Fruit fly (Drosophila melanogaster) whole organism, prepupa: Measurements from ENCODE around the gene VhaAC39-2.

Source experiments
- Blimp-1 ChIP-seq: fragments of 200-800 bp; sonication (Bioruptor generic); optimal IDR thresholded peaks from 3 replicates; lab custom pipeline; 2017; ENCODE audit warnings: missing biosample characterization, missing genetic modification characterization, mild to moderate bottlenecking, moderate library complexity, missing genetic modification reagents
- CG10631 ChIP-seq: fragments of 200-800 bp; sonication (Bioruptor generic); optimal IDR thresholded peaks from 2 replicates; lab custom pipeline; 2016; ENCODE audit warnings: missing biosample characterization, missing genetic modification characterization
- CG10669 ChIP-seq: fragments of 200-800 bp; sonication (Bioruptor generic); optimal IDR thresholded peaks from 3 replicates; lab custom pipeline; 2018; ENCODE audit warnings: missing biosample characterization, mild to moderate bottlenecking, missing genetic modification characterization, moderate library complexity
- CG11294 ChIP-seq: fragments of 200-800 bp; sonication (Bioruptor generic); IDR thresholded peaks from 2 replicates; pipeline ENCODE4 v1.3.6; 2022; ENCODE audit warnings: missing biosample characterization, missing genetic modification characterization
- CG11762 ChIP-seq: fragments of 200-800 bp; sonication (Bioruptor generic); optimal IDR thresholded peaks from 3 replicates; lab custom pipeline; 2016; ENCODE audit warnings: missing biosample characterization, missing genetic modification characterization; ENCODE audit not compliant: insufficient read depth
- CG1621 ChIP-seq: fragments of 200-800 bp; sonication (Bioruptor generic); optimal IDR thresholded peaks from 3 replicates; lab custom pipeline; 2018; ENCODE audit warnings: missing biosample characterization, mild to moderate bottlenecking, missing genetic modification characterization
- CG16779 ChIP-seq: fragments of 200-800 bp; sonication (Bioruptor generic); optimal IDR thresholded peaks from 3 replicates; lab custom pipeline; 2017; ENCODE audit warnings: missing biosample characterization, mild to moderate bottlenecking, missing genetic modification characterization
- CG3032 ChIP-seq: fragments of 200-800 bp; optimal IDR thresholded peaks from 2 replicates; lab custom pipeline; 2019; ENCODE audit warnings: missing biosample characterization, mild to moderate bottlenecking, missing genetic modification characterization, moderate library complexity
- CG32006 ChIP-seq: fragments of 200-800 bp; sonication (Bioruptor generic); optimal IDR thresholded peaks from 3 replicates; lab custom pipeline; 2017; ENCODE audit warnings: missing biosample characterization, mild to moderate bottlenecking, missing genetic modification characterization
- CG3919 ChIP-seq: fragments of 200-800 bp; sonication (Bioruptor generic); optimal IDR thresholded peaks from 3 replicates; lab custom pipeline; 2016; ENCODE audit warnings: missing biosample characterization, missing genetic modification characterization
- CG4318 ChIP-seq: fragments of 200-800 bp; sonication (Bioruptor generic); optimal IDR thresholded peaks from 3 replicates; lab custom pipeline; 2017; ENCODE audit warnings: missing biosample characterization, mild to moderate bottlenecking, missing genetic modification characterization
- CG6163 ChIP-seq: fragments of 200-800 bp; sonication (Bioruptor generic); IDR thresholded peaks from 3 replicates; pipeline ENCODE4 v1.3.6; 2022; ENCODE audit warnings: missing biosample characterization, missing genetic modification characterization
- CG6276 ChIP-seq: fragments of 200-800 bp; sonication (Bioruptor generic); optimal IDR thresholded peaks from 2 replicates; lab custom pipeline; 2017; ENCODE audit warnings: missing biosample characterization, mild to moderate bottlenecking, missing genetic modification characterization
- CG6808 ChIP-seq: fragments of 200-800 bp; sonication (Bioruptor generic); optimal IDR thresholded peaks from 3 replicates; lab custom pipeline; 2017; ENCODE audit warnings: missing biosample characterization, missing genetic modification characterization, mild to moderate bottlenecking, moderate library complexity, missing genetic modification reagents
- CG7368 ChIP-seq: fragments of 200-800 bp; sonication (Bioruptor generic); optimal IDR thresholded peaks from 3 replicates; lab custom pipeline; 2016; ENCODE audit warnings: missing biosample characterization, missing genetic modification characterization
- CG8119 ChIP-seq: fragments of 200-800 bp; sonication (Bioruptor generic); IDR thresholded peaks from 3 replicates; pipeline ENCODE4 v1.3.6; 2022; ENCODE audit warnings: missing biosample characterization, missing genetic modification characterization
- CG8319 ChIP-seq: fragments of 200-800 bp; sonication (Bioruptor generic); optimal IDR thresholded peaks from 3 replicates; lab custom pipeline; 2016; ENCODE audit warnings: missing biosample characterization, missing genetic modification characterization
- CG8632 ChIP-seq: fragments of 200-800 bp; sonication (Bioruptor generic); optimal IDR thresholded peaks from 3 replicates; lab custom pipeline; 2016; ENCODE audit warnings: missing biosample characterization, missing genetic modification characterization
- CG9139 ChIP-seq: fragments of 200-800 bp; sonication (Bioruptor generic); optimal IDR thresholded peaks from 3 replicates; lab custom pipeline; 2017; ENCODE audit warnings: missing biosample characterization, mild to moderate bottlenecking, missing genetic modification characterization
- Eip75B ChIP-seq: fragments of 200-800 bp; sonication (Bioruptor generic); optimal IDR thresholded peaks from 3 replicates; lab custom pipeline; 2016; ENCODE audit warnings: missing biosample characterization, missing genetic modification characterization
- Eip93F ChIP-seq: fragments of 200-800 bp; sonication (Bioruptor generic); optimal IDR thresholded peaks from 2 replicates; lab custom pipeline; 2016; ENCODE audit warnings: missing biosample characterization, mild to moderate bottlenecking, missing genetic modification characterization
- Ets21C ChIP-seq: fragments of 200-800 bp; sonication (Bioruptor generic); optimal IDR thresholded peaks from 3 replicates; lab custom pipeline; 2016; ENCODE audit warnings: missing biosample characterization, missing genetic modification characterization
- Gug ChIP-seq: fragments of 200-800 bp; sonication (Bioruptor generic); IDR thresholded peaks from 2 replicates; pipeline ENCODE4 v1.3.6; 2022; ENCODE audit warnings: missing biosample characterization, missing genetic modification characterization
- Hr38 ChIP-seq: sonication (Bioruptor generic); optimal IDR thresholded peaks from 2 replicates; lab custom pipeline; 2016; ENCODE audit warnings: missing biosample characterization, missing genetic modification characterization
- Hr39 ChIP-seq: fragments of 200-800 bp; sonication (Bioruptor generic); optimal IDR thresholded peaks from 2 replicates; lab custom pipeline; 2016; ENCODE audit warnings: missing biosample characterization, missing genetic modification characterization
- Hr4 ChIP-seq: fragments of 200-800 bp; sonication (Bioruptor generic); optimal IDR thresholded peaks from 3 replicates; lab custom pipeline; 2016; ENCODE audit warnings: missing biosample characterization, missing genetic modification characterization
- Met ChIP-seq: fragments of 200-800 bp; sonication (Bioruptor generic); optimal IDR thresholded peaks from 3 replicates; lab custom pipeline; 2016; ENCODE audit warnings: missing biosample characterization, missing genetic modification characterization
- Smox ChIP-seq: fragments of 200-800 bp; sonication (Bioruptor generic); optimal IDR thresholded peaks from 3 replicates; lab custom pipeline; 2016; ENCODE audit warnings: missing biosample characterization, missing genetic modification characterization
- Sox102F ChIP-seq: fragments of 200-800 bp; sonication (Bioruptor generic); optimal IDR thresholded peaks from 2 replicates; lab custom pipeline; 2016; ENCODE audit warnings: missing biosample characterization, mild to moderate bottlenecking, missing genetic modification characterization
- Sox14 ChIP-seq: fragments of 200-800 bp; sonication (Bioruptor generic); optimal IDR thresholded peaks from 3 replicates; lab custom pipeline; 2016; ENCODE audit warnings: missing biosample characterization, missing genetic modification characterization
- Sox15 ChIP-seq: fragments of 200-800 bp; sonication (Bioruptor generic); optimal IDR thresholded peaks from 3 replicates; lab custom pipeline; 2016; ENCODE audit warnings: missing biosample characterization, missing genetic modification characterization
- achi ChIP-seq: fragments of 200-800 bp; sonication (Bioruptor generic); optimal IDR thresholded peaks from 3 replicates; lab custom pipeline; 2016; ENCODE audit warnings: missing biosample characterization, missing genetic modification characterization
- acj6 ChIP-seq: fragments of 200-800 bp; sonication (Bioruptor generic); optimal IDR thresholded peaks from 3 replicates; lab custom pipeline; 2016; ENCODE audit warnings: missing biosample characterization, missing genetic modification characterization
- cyc ChIP-seq: fragments of 200-800 bp; sonication (Bioruptor generic); optimal IDR thresholded peaks from 3 replicates; lab custom pipeline; 2016; ENCODE audit warnings: missing biosample characterization, missing genetic modification characterization
- dac ChIP-seq: fragments of 200-800 bp; sonication (Bioruptor generic); optimal IDR thresholded peaks from 2 replicates; lab custom pipeline; 2017; ENCODE audit warnings: missing biosample characterization, mild to moderate bottlenecking, missing genetic modification characterization
- dsx ChIP-seq: fragments of 200-800 bp; optimal IDR thresholded peaks from 3 replicates; lab custom pipeline; 2019; ENCODE audit warnings: missing biosample characterization, mild to moderate bottlenecking, missing genetic modification characterization, moderate library complexity; ENCODE audit not compliant: poor library complexity, severe bottlenecking
- esn ChIP-seq: fragments of 200-800 bp; sonication (Bioruptor generic); optimal IDR thresholded peaks from 2 replicates; lab custom pipeline; 2016; ENCODE audit warnings: missing biosample characterization, mild to moderate bottlenecking, missing genetic modification characterization, moderate library complexity
- fd85E ChIP-seq: fragments of 200-800 bp; sonication (Bioruptor generic); optimal IDR thresholded peaks from 3 replicates; lab custom pipeline; 2016; ENCODE audit warnings: missing biosample characterization, missing genetic modification characterization
- fkh ChIP-seq: fragments of 200-800 bp; sonication (Bioruptor generic); optimal IDR thresholded peaks from 3 replicates; lab custom pipeline; 2017; ENCODE audit warnings: missing biosample characterization, mild to moderate bottlenecking, missing genetic modification characterization, moderate library complexity
- lz ChIP-seq: fragments of 200-800 bp; sonication (Bioruptor generic); optimal IDR thresholded peaks from 3 replicates; lab custom pipeline; 2016; ENCODE audit warnings: missing biosample characterization, missing genetic modification characterization
- net ChIP-seq: fragments of 200-800 bp; sonication (Bioruptor generic); optimal IDR thresholded peaks from 3 replicates; lab custom pipeline; 2016; ENCODE audit warnings: missing biosample characterization, missing genetic modification characterization
- pdm3 ChIP-seq: fragments of 200-800 bp; sonication (Bioruptor generic); optimal IDR thresholded peaks from 3 replicates; lab custom pipeline; 2016; ENCODE audit warnings: missing biosample characterization, missing genetic modification characterization
- salr ChIP-seq, 2 experiments: fragments of 200-800 bp; sonication (Bioruptor generic); optimal IDR thresholded peaks; 3 replicates each; lab custom pipeline; 2016 to 2018; ENCODE audit warnings: missing biosample characterization in 2 of 2, missing genetic modification characterization in 2 of 2, mild to moderate bottlenecking in 1 of 2
- spab ChIP-seq: fragments of 200-800 bp; sonication (Bioruptor generic); optimal IDR thresholded peaks from 2 replicates; lab custom pipeline; 2017; ENCODE audit warnings: missing biosample characterization, mild to moderate bottlenecking, missing genetic modification characterization, missing genetic modification reagents
- ss ChIP-seq, 2 experiments: fragments of 200-800 bp; sonication (Bioruptor generic); optimal IDR thresholded peaks; 2 replicates in 1 of 2; 3 replicates in 1 of 2; lab custom pipeline; 2017 to 2018; ENCODE audit warnings: mild to moderate bottlenecking in 2 of 2, missing biosample characterization in 2 of 2, missing genetic modification characterization in 2 of 2, moderate library complexity in 1 of 2
- svp ChIP-seq: fragments of 200-800 bp; sonication (Bioruptor generic); peaks from one replicate; lab custom pipeline; 2016; ENCODE audit warnings: missing biosample characterization, missing genetic modification characterization
- topi ChIP-seq: fragments of 200-800 bp; sonication (Bioruptor generic); optimal IDR thresholded peaks from 3 replicates; lab custom pipeline; 2016; ENCODE audit warnings: missing biosample characterization, missing genetic modification characterization

VhaAC39-2 gene

DNA sequence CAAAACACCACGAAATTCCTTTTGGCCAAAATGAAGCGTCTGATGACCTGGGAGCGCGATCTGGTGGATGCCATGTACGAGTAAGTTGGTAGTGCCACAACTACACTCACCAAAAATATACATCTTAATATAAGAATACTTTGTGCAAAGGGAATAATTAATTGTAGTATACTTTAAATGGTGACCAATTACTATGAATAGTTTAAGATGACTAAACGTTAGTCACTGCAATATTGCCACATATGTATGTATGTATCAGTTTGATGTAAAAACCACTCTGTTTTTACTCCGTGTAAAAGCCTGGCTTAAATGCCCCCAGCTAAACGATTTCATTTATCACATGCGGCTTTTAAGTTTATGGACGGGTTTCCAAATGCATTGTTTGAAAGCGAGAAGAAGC lies 15.6 kb upstream of the VhaAC39-2 start (continued):
- TF ChIP-seq Gug (GFP tag; lab: Robert Waterston, UW): peak; percentile 43; the same call in 1 of the 2 replicates
- TF ChIP-seq dsx (GFP tag; lab: Kevin White, UChicago): peak; percentile 62
- no peak for TF ChIP-seq CG7368 (GFP tag; lab: Kevin White, UChicago)
- TF ChIP-seq CG1621 (tag; lab: Kevin White, UChicago): peak; percentile 45
- peak; percentile 55 for TF ChIP-seq CG4318 (GFP tag; lab: Kevin White, UChicago)
- TF ChIP-seq CG3919 (GFP tag; lab: Kevin White, UChicago): peak; percentile 33
- no peak for TF ChIP-seq Hr38
- TF ChIP-seq CG10669 (GFP tag; lab: Kevin White, UChicago): peak; percentile 37
- TF ChIP-seq Sox102F (GFP tag; lab: Kevin White, UChicago): peak; percentile 76
- peak; percentile 76 for TF ChIP-seq acj6 (GFP tag; lab: Kevin White, UChicago)
- TF ChIP-seq CG10631: peak; percentile 58

DNA sequence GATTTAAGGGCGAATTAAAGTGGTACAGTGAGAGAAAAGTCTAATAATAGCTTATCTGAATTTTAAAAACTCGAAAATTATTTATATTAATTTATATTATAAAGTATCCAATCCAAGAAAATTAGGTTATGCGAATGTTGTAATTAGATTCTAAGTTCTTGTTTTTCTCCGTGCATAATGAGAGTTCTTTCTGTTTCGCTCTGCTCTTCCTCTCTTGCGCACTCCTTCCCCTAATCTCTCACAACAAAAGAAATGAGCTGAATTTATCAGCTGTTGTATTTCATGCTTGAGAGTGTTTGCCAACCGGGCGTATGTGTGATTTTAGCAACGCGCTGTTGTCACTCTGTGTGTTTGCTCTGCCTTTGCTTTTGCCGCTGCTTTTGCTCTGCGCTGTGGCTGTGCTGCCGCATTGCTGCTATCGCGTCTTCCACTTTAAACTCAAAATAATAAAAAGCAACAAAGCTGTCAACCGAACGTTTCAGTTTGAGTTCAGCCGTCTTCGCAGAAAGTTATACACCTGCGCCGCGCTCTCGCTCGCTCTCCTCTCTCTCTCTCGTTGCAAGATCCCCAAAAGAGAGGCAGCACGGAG lies 14.4 kb upstream of the VhaAC39-2 start, which contains the start of gene CG46310:
Gene CG46310 (plus strand): TSS at position 481 of the 589 bp plus-strand sequence.
- peak; percentile 83 for TF ChIP-seq cyc
- TF ChIP-seq CG8319: peak; percentile 78
- TF ChIP-seq CG11762 (GFP tag; lab: Kevin White, UChicago): peak; percentile 84
- TF ChIP-seq CG6808: peak; percentile 55
- TF ChIP-seq dsx (GFP tag; lab: Kevin White, UChicago): peak; percentile 44
- TF ChIP-seq esn (GFP tag; lab: Kevin White, UChicago): peak; percentile 95
- TF ChIP-seq CG11294 (GFP tag; lab: Robert Waterston, UW): peak; percentile 66
- TF ChIP-seq pdm3 (GFP tag; lab: Kevin White, UChicago): peak; percentile 62
- peak; percentile 86 for TF ChIP-seq topi (GFP tag; lab: Kevin White, UChicago)
- TF ChIP-seq CG8119: peak; percentile 79; the same call in 2 of the 3 replicates
- peak; percentile 69 for TF ChIP-seq CG32006
- TF ChIP-seq CG3032 (tag; lab: Kevin White, UChicago): peak; percentile 80
- peak; percentile 85 for TF ChIP-seq Blimp-1 (GFP tag; lab: Kevin White, UChicago)
- TF ChIP-seq Sox15: peak; percentile 74
- TF ChIP-seq spab: peak; percentile 53
- TF ChIP-seq CG16779 (tag; lab: Kevin White, UChicago): peak; percentile 76
- peak; percentile 83 for TF ChIP-seq Smox (GFP tag; lab: Kevin White, UChicago)
- TF ChIP-seq fkh (GFP tag; lab: Kevin White, UChicago): peak; percentile 73
- peak; percentile 92 for TF ChIP-seq svp (GFP tag; lab: Kevin White, UChicago)
- peak; percentile 95 for TF ChIP-seq Eip93F
- peak; percentile 29 for TF ChIP-seq CG4318 (GFP tag; lab: Kevin White, UChicago)
- peak; percentile 68 for TF ChIP-seq Hr39 (GFP tag; lab: Kevin White, UChicago)
- peak; percentile 90 for TF ChIP-seq CG10631
- TF ChIP-seq Hr38: no peak
- peak; percentile 94 for TF ChIP-seq CG6163
- TF ChIP-seq CG7368 (GFP tag; lab: Kevin White, UChicago): peak; percentile 79
- peak; percentile 89 for TF ChIP-seq Eip75B (GFP tag; lab: Kevin White, UChicago)
- TF ChIP-seq Gug (GFP tag; lab: Robert Waterston, UW): peak; percentile 82
- TF ChIP-seq acj6 (GFP tag; lab: Kevin White, UChicago): peak; percentile 87
- peak; percentile 85 for TF ChIP-seq achi (GFP tag; lab: Kevin White, UChicago)
- TF ChIP-seq dac (GFP tag; lab: Kevin White, UChicago): peak; percentile 4
- TF ChIP-seq CG8632 (GFP tag; lab: Kevin White, UChicago): peak; percentile 89
- TF ChIP-seq ss (GFP tag; optimal IDR thresholded peaks at IDR 0.05; lab: Kevin White, UChicago): peak; percentile 34 to 70
- TF ChIP-seq Ets21C (GFP tag; lab: Kevin White, UChicago): peak; percentile 58
- TF ChIP-seq lz (GFP tag; lab: Kevin White, UChicago): peak; percentile 88
- peak; percentile 78 for TF ChIP-seq net (GFP tag; lab: Kevin White, UChicago)
- TF ChIP-seq CG9139: peak; percentile 40
- TF ChIP-seq Met (GFP tag; lab: Kevin White, UChicago): peak; percentile 86
- TF ChIP-seq CG6276 (GFP tag; lab: Kevin White, UChicago): peak; percentile 73
- peak in 1 of 2 experiments; percentile 78 for TF ChIP-seq salr (GFP tag; optimal IDR thresholded peaks at IDR 0.05; lab: Kevin White, UChicago)
- TF ChIP-seq fd85E (GFP tag; lab: Kevin White, UChicago): peak; percentile 63
- peak; percentile 76 for TF ChIP-seq Sox14 (GFP tag; lab: Kevin White, UChicago)
- TF ChIP-seq Hr4 (GFP tag; lab: Kevin White, UChicago): peak; percentile 64
